Fruit fly (Drosophila melanogaster) whole organism, embryonic: ENCODE results near the gene CG4645.
A peak's percentile ranks its signal among the peaks of the same experiment; 100 is the strongest.

ENCODE experiments used
- CG10321 ChIP-seq: fragments of 200-800 bp; sonication (Bioruptor generic); IDR thresholded peaks from 2 replicates; pipeline ENCODE4 v1.3.6; 2022; ENCODE audit warnings: missing biosample characterization, missing genetic modification characterization
- CG10431 ChIP-seq: fragments of 200-800 bp; sonication (Bioruptor generic); optimal IDR thresholded peaks from 3 replicates; lab custom pipeline; 2018; ENCODE audit warnings: missing biosample characterization, mild to moderate bottlenecking, missing genetic modification characterization
- CG11504 ChIP-seq: fragments of 200-800 bp; sonication (Bioruptor generic); optimal IDR thresholded peaks from 3 replicates; lab custom pipeline; 2019; ENCODE audit warnings: missing biosample characterization, mild to moderate bottlenecking, missing genetic modification characterization, moderate library complexity
- CG11695 ChIP-seq: fragments of 200-800 bp; sonication (Bioruptor generic); IDR thresholded peaks from 3 replicates; pipeline ENCODE4 v1.3.6; 2022; ENCODE audit warnings: missing biosample characterization, missing genetic modification characterization
- CG11696 ChIP-seq: fragments of 200-800 bp; sonication (Bioruptor generic); IDR thresholded peaks from 2 replicates; pipeline ENCODE4 v1.3.6; 2022; ENCODE audit warnings: missing biosample characterization, missing genetic modification characterization
- CG12299 ChIP-seq: fragments of 200-800 bp; sonication (Bioruptor generic); optimal IDR thresholded peaks from 2 replicates; lab custom pipeline; 2018; ENCODE audit warnings: missing biosample characterization, mild to moderate bottlenecking, missing genetic modification characterization
- CG15601 ChIP-seq: fragments of 200-800 bp; sonication (Bioruptor generic); optimal IDR thresholded peaks from 3 replicates; lab custom pipeline; 2019; ENCODE audit warnings: missing biosample characterization, mild to moderate bottlenecking, missing genetic modification characterization, moderate library complexity
- CG2712 ChIP-seq: fragments of 200-800 bp; optimal IDR thresholded peaks from 3 replicates; lab custom pipeline; 2019; ENCODE audit warnings: missing biosample characterization, mild to moderate bottlenecking, missing genetic modification characterization, moderate library complexity
- CG30403 ChIP-seq: fragments of 200-800 bp; sonication (Bioruptor generic); optimal IDR thresholded peaks from 3 replicates; lab custom pipeline; 2016; ENCODE audit warnings: missing biosample characterization, missing genetic modification characterization
- CG3281 ChIP-seq: fragments of 200-800 bp; sonication (Bioruptor generic); optimal IDR thresholded peaks from 3 replicates; lab custom pipeline; 2017; ENCODE audit warnings: missing biosample characterization, mild to moderate bottlenecking, missing genetic modification characterization
- CG4328 ChIP-seq: fragments of 200-800 bp; sonication (Bioruptor generic); optimal IDR thresholded peaks from 3 replicates; lab custom pipeline; 2017; ENCODE audit warnings: missing biosample characterization, missing genetic modification reagents, missing genetic modification characterization
- CG6854 ChIP-seq: fragments of 200-800 bp; sonication (Bioruptor generic); optimal IDR thresholded peaks from 3 replicates; lab custom pipeline; 2017; ENCODE audit warnings: missing biosample characterization, mild to moderate bottlenecking, missing genetic modification characterization
- CG8388 ChIP-seq: fragments of 200-800 bp; sonication (Bioruptor generic); optimal IDR thresholded peaks from 2 replicates; lab custom pipeline; 2019; ENCODE audit warnings: missing biosample characterization, mild to moderate bottlenecking, missing genetic modification characterization, moderate library complexity
- CG8478 ChIP-seq: fragments of >200 bp; optimal IDR thresholded peaks from 2 replicates; lab custom pipeline; 2018
- CG9876 ChIP-seq: fragments of 200-800 bp; sonication (Bioruptor generic); optimal IDR thresholded peaks from 2 replicates; lab custom pipeline; 2016; ENCODE audit warnings: missing biosample characterization, missing genetic modification characterization
- D ChIP-seq, 2 experiments: fragments of 200-800 bp in 1 of 2; fragments of >200 bp in 1 of 2; sonication (Bioruptor generic) in 1 of 2; optimal IDR thresholded peaks; 2 replicates in 1 of 2; 3 replicates in 1 of 2; lab custom pipeline; 2017; ENCODE audit warnings: mild to moderate bottlenecking in 1 of 2, missing biosample characterization in 1 of 2, missing genetic modification characterization in 1 of 2, missing genetic modification reagents in 1 of 2
- D19B ChIP-seq: fragments of 200-800 bp; sonication (Bioruptor generic); optimal IDR thresholded peaks from 2 replicates; lab custom pipeline; 2017; ENCODE audit warnings: missing biosample characterization, mild to moderate bottlenecking, missing genetic modification characterization
- Dip2 ChIP-seq: fragments of 200-800 bp; sonication (Bioruptor generic); IDR thresholded peaks from 2 replicates; pipeline ENCODE4 v1.3.6; 2022; ENCODE audit warnings: missing biosample characterization, missing genetic modification characterization
- Fer3 ChIP-seq: fragments of 200-800 bp; sonication (Bioruptor generic); optimal IDR thresholded peaks from 2 replicates; lab custom pipeline; 2018; ENCODE audit warnings: missing biosample characterization, mild to moderate bottlenecking, missing genetic modification characterization, moderate library complexity
- Hand ChIP-seq: fragments of 200-800 bp; sonication (Bioruptor generic); optimal IDR thresholded peaks from 2 replicates; lab custom pipeline; 2017; ENCODE audit warnings: mild to moderate bottlenecking, missing biosample characterization, missing genetic modification reagents, missing genetic modification characterization
- Lim3 ChIP-seq: fragments of 200-800 bp; sonication (Bioruptor generic); IDR thresholded peaks from 2 replicates; pipeline ENCODE4 v1.3.6; 2022; ENCODE audit warnings: missing biosample characterization, missing genetic modification characterization
- Med ChIP-seq: fragments of 200-800 bp; sonication (Bioruptor generic); peaks from one replicate; lab custom pipeline; 2016; ENCODE audit warnings: missing biosample characterization, missing genetic modification characterization, mild to moderate bottlenecking, inconsistent platforms, moderate library complexity
- Mes4 ChIP-seq: fragments of 200-800 bp; sonication (Bioruptor generic); optimal IDR thresholded peaks from 2 replicates; lab custom pipeline; 2016; ENCODE audit warnings: missing biosample characterization, missing genetic modification characterization
- NC2β ChIP-seq: fragments of 200-800 bp; sonication (Bioruptor generic); optimal IDR thresholded peaks from 2 replicates; lab custom pipeline; 2016; ENCODE audit warnings: missing biosample characterization, missing genetic modification characterization
- Optix ChIP-seq: fragments of 200-800 bp; sonication (Bioruptor generic); IDR thresholded peaks from 3 replicates; pipeline ENCODE4 v1.3.6; 2022; ENCODE audit warnings: missing biosample characterization, missing genetic modification characterization
- Pdp1 ChIP-seq, 2 experiments: fragments of 200-800 bp; sonication (Bioruptor generic); optimal IDR thresholded peaks; 3 replicates each; lab custom pipeline; 2016; ENCODE audit warnings: missing biosample characterization in 2 of 2, missing genetic modification characterization in 2 of 2, mild to moderate bottlenecking in 1 of 2, moderate library complexity in 1 of 2
- Trl ChIP-seq, 3 experiments: fragments of >200 bp in 2 of 3; fragments of 200-800 bp in 1 of 3; sonication (Bioruptor generic) in 1 of 3; optimal IDR thresholded peaks; 2 replicates in 1 of 3; 3 replicates in 2 of 3; lab custom pipeline; 2016 to 2017; ENCODE audit warnings: missing biosample characterization in 1 of 3, missing genetic modification characterization in 1 of 3
- Xrp1 ChIP-seq: fragments of 200-800 bp; sonication (Bioruptor generic); IDR thresholded peaks from 2 replicates; pipeline ENCODE4 v1.3.6; 2022; ENCODE audit warnings: missing biosample characterization, missing genetic modification characterization
- abd-A ChIP-seq: fragments of 200-800 bp; sonication (Bioruptor generic); optimal IDR thresholded peaks from 3 replicates; lab custom pipeline; 2019; ENCODE audit warnings: missing biosample characterization, mild to moderate bottlenecking, missing genetic modification characterization, moderate library complexity
- aop ChIP-seq: fragments of 200-800 bp; sonication (Bioruptor generic); IDR thresholded peaks from 2 replicates; pipeline ENCODE4 v1.3.6; 2022; ENCODE audit warnings: missing biosample characterization, missing genetic modification characterization
- cg ChIP-seq: fragments of 200-800 bp; sonication (Bioruptor generic); optimal IDR thresholded peaks from 3 replicates; lab custom pipeline; 2019; ENCODE audit warnings: missing biosample characterization, mild to moderate bottlenecking, missing genetic modification characterization, moderate library complexity
- crc ChIP-seq: fragments of 200-800 bp; sonication (Bioruptor generic); optimal IDR thresholded peaks from 2 replicates; lab custom pipeline; 2016; ENCODE audit warnings: missing biosample characterization, missing genetic modification characterization
- fd3F ChIP-seq: fragments of 200-800 bp; sonication (Bioruptor generic); optimal IDR thresholded peaks from 2 replicates; lab custom pipeline; 2018; ENCODE audit warnings: missing biosample characterization, mild to moderate bottlenecking, missing genetic modification characterization, moderate library complexity
- gem ChIP-seq: fragments of 200-800 bp; sonication (Bioruptor generic); optimal IDR thresholded peaks from 2 replicates; lab custom pipeline; 2019; ENCODE audit warnings: missing biosample characterization, mild to moderate bottlenecking, missing genetic modification characterization, moderate library complexity
- gfzf ChIP-seq: fragments of 200-800 bp; sonication (Bioruptor generic); optimal IDR thresholded peaks from 2 replicates; lab custom pipeline; 2016; ENCODE audit warnings: missing biosample characterization, mild to moderate bottlenecking, missing genetic modification characterization, moderate library complexity
- grau ChIP-seq: fragments of 200-800 bp; optimal IDR thresholded peaks from 3 replicates; lab custom pipeline; 2019; ENCODE audit warnings: missing biosample characterization, mild to moderate bottlenecking, missing genetic modification characterization, moderate library complexity
- knrl ChIP-seq: fragments of 200-800 bp; sonication (Bioruptor generic); IDR thresholded peaks from 3 replicates; pipeline ENCODE4 v1.3.6; 2022; ENCODE audit warnings: missing biosample characterization, missing genetic modification characterization; ENCODE audit not compliant: partially characterized antibody
- lab ChIP-seq: fragments of 200-800 bp; sonication (Bioruptor generic); optimal IDR thresholded peaks from 3 replicates; lab custom pipeline; 2017; ENCODE audit warnings: missing biosample characterization, missing genetic modification characterization, mild to moderate bottlenecking, moderate library complexity, missing genetic modification reagents
- lbe ChIP-seq: fragments of 200-800 bp; sonication (Bioruptor generic); optimal IDR thresholded peaks from 2 replicates; lab custom pipeline; 2016; ENCODE audit warnings: missing biosample characterization, mild to moderate bottlenecking, missing genetic modification characterization
- mirr ChIP-seq: fragments of 200-800 bp; sonication (Bioruptor generic); optimal IDR thresholded peaks from 3 replicates; lab custom pipeline; 2018; ENCODE audit warnings: missing biosample characterization, mild to moderate bottlenecking, missing genetic modification characterization
- mld ChIP-seq: fragments of 200-800 bp; sonication (Bioruptor generic); IDR thresholded peaks from 3 replicates; pipeline ENCODE4 v1.3.6; 2022; ENCODE audit warnings: missing biosample characterization, missing genetic modification characterization; ENCODE audit not compliant: partially characterized antibody
- pan ChIP-seq, 4 experiments: fragments of >200 bp in 3 of 4; fragments of 200-800 bp in 1 of 4; sonication (Bioruptor generic) in 1 of 4; optimal IDR thresholded peaks in 3 of 4; IDR thresholded peaks in 1 of 4; 2 replicates each; pipeline versions ENCODE4 v1.3.6 to Lab custom; 2017 to 2022; ENCODE audit warnings: missing biosample characterization in 2 of 4, missing genetic modification characterization in 2 of 4, mixed read lengths in 1 of 4
- prd ChIP-seq, 3 experiments: fragments of >200 bp in 2 of 3; fragments of 200-800 bp in 1 of 3; sonication (Bioruptor generic) in 1 of 3; optimal IDR thresholded peaks in 2 of 3; IDR thresholded peaks in 1 of 3; 2 replicates in 2 of 3; 3 replicates in 1 of 3; pipeline versions ENCODE4 v1.3.6 to Lab custom; 2017 to 2022; ENCODE audit warnings: missing biosample characterization in 1 of 3, missing genetic modification characterization in 1 of 3
- repo ChIP-seq: fragments of 200-800 bp; sonication (Bioruptor generic); optimal IDR thresholded peaks from 2 replicates; lab custom pipeline; 2016; ENCODE audit warnings: missing biosample characterization, missing genetic modification characterization
- ro ChIP-seq: fragments of 200-800 bp; sonication (Bioruptor generic); IDR thresholded peaks from 2 replicates; pipeline ENCODE4 v1.3.6; 2022; ENCODE audit warnings: missing biosample characterization, missing genetic modification characterization
- schlank ChIP-seq: fragments of 200-800 bp; sonication (Bioruptor generic); optimal IDR thresholded peaks from 2 replicates; lab custom pipeline; 2018; ENCODE audit warnings: missing biosample characterization, mild to moderate bottlenecking, missing genetic modification characterization
- seq ChIP-seq: fragments of 200-800 bp; sonication (Bioruptor generic); IDR thresholded peaks from 2 replicates; pipeline ENCODE4 v1.3.6; 2022; ENCODE audit warnings: missing biosample characterization, missing genetic modification characterization

The CG4645 gene

DNA sequence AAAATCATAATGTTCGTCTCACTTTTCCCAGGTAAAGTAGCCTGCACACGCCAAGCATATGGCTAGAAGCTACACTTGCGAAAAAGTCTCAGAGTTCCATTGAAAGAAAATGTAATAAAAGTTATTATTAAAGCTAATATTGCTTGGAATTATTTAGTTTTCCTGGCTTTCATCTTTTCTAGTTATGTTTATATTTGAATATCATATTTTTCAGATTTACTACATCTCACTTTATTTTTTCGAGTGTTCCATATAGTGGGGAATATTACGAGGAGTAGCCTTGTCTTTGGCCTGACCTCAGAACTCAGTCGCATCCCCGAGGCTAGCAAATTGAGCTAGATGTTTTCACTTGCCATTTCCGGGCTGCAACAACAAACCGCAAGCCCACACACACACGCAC lies 22.2 kb upstream of the CG4645 start (continued):
- peak; percentile 19 for TF ChIP-seq CG11504 (tag; lab: Kevin White, UChicago)
- TF ChIP-seq gem (tag; lab: Kevin White, UChicago): peak; percentile 26
- TF ChIP-seq Xrp1 (GFP tag; lab: Robert Waterston, UW): peak; percentile 20; the same call in 1 of the 2 replicates
- TF ChIP-seq D19B (GFP tag; lab: Kevin White, UChicago): no peak
- no peak for TF ChIP-seq prd (optimal IDR thresholded peaks at IDR 0.05; lab: Kevin White, UChicago)
- TF ChIP-seq prd (GFP tag; IDR thresholded peaks at IDR 0.05; lab: Robert Waterston, UW): peak; percentile 66
- no peak for TF ChIP-seq pan (optimal IDR thresholded peaks at IDR 0.05; lab: Kevin White, UChicago)
- TF ChIP-seq pan (GFP tag; optimal IDR thresholded peaks at IDR 0.05 in 1 of 2, IDR thresholded peaks at IDR 0.05 in 1 of 2): peak in 1 of 2 experiments; percentile 41
- TF ChIP-seq Med (GFP tag; lab: Kevin White, UChicago): peak; percentile 48

DNA sequence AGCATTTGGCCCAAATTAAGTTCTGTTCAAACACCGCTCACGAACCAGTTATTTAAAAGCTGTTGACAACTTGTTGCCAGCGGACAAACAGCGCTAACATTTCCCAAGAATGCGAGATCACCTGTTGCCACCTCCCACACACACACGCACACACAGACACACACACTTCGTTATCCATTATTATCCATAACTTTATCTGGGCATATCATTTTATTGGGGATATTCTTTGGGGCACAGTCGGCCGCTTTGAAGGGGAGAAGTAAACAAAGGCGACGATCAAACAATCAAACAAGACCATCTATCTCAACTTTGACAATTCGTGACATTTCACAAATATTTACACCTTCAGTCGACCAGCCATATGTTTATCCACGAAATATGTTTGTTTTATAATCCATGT lies 20.7 kb upstream of the CG4645 start:
- TF ChIP-seq CG30403 (GFP tag; lab: Kevin White, UChicago) (no peak), lbe (GFP tag; lab: Kevin White, UChicago) (no peak), CG11696 (GFP tag; lab: Robert Waterston, UW) (no peak), lab (GFP tag; lab: Kevin White, UChicago) (peak; percentile 62), CG8478 (lab: Kevin White, UChicago) (no peak), mld (GFP tag; lab: Robert Waterston, UW) (no peak), mirr (peak; percentile 33), CG2712 (peak; percentile 31), CG15601 (peak; percentile 60), knrl (GFP tag; lab: Robert Waterston, UW) (no peak), CG9876 (GFP tag; lab: Kevin White, UChicago) (no peak), Pdp1 (GFP tag; optimal IDR thresholded peaks at IDR 0.05; lab: Kevin White, UChicago) (peak in 1 of 2 experiments; percentile 10), gfzf (GFP tag; lab: Kevin White, UChicago) (no peak), Hand (GFP tag; lab: Kevin White, UChicago) (no peak), aop (no peak), NC2β (GFP tag; lab: Kevin White, UChicago) (no peak), schlank (peak; percentile 33), CG10321 (GFP tag; lab: Robert Waterston, UW) (no peak), Optix (GFP tag; lab: Robert Waterston, UW) (no peak), fd3F (peak; percentile 8), CG8388 (GFP tag; lab: Kevin White, UChicago) (no peak), abd-A (tag; lab: Kevin White, UChicago) (peak; percentile 5), CG4328 (GFP tag; lab: Kevin White, UChicago) (peak; percentile 0), CG10431 (GFP tag; lab: Kevin White, UChicago) (no peak), seq (no peak), Dip2 (no peak), CG11695 (GFP tag; lab: Robert Waterston, UW) (0 out of 3 replicates have a peak, but pooled peaks have one; percentile 21), D (optimal IDR thresholded peaks at IDR 0.05; lab: Kevin White, UChicago) (no peak), D (GFP tag; optimal IDR thresholded peaks at IDR 0.05; lab: Kevin White, UChicago) (peak; percentile 28), grau (no peak), Trl (optimal IDR thresholded peaks at IDR 0.05; lab: Kevin White, UChicago) (no peak), Trl (GFP tag; optimal IDR thresholded peaks at IDR 0.05; lab: Kevin White, UChicago) (peak; percentile 5), ro (GFP tag; lab: Robert Waterston, UW) (no peak), Lim3 (GFP tag; lab: Robert Waterston, UW) (no peak), crc (GFP tag; lab: Kevin White, UChicago) (no peak), Fer3 (tag; lab: Kevin White, UChicago) (no peak), CG6854 (GFP tag; lab: Kevin White, UChicago) (no peak), CG12299 (tag; lab: Kevin White, UChicago) (no peak), repo (GFP tag; lab: Kevin White, UChicago) (no peak), Mes4 (GFP tag; lab: Kevin White, UChicago) (no peak), cg (GFP tag; lab: Kevin White, UChicago) (peak; percentile 24), Xrp1 (GFP tag; lab: Robert Waterston, UW) (no peak), CG3281 (GFP tag; lab: Kevin White, UChicago) (no peak)
